Fruit fly (Drosophila melanogaster) whole organism, pupa: ENCODE data around the gene Tspo.

Experiments
- CG10348 ChIP-seq: fragments of 200-800 bp; sonication (Bioruptor generic); IDR thresholded peaks from 2 replicates; pipeline ENCODE4 v1.3.6; 2022; ENCODE audit warnings: missing biosample characterization, missing genetic modification characterization
- CG12605 ChIP-seq: fragments of 200-800 bp; sonication (Bioruptor generic); IDR thresholded peaks from 2 replicates; pipeline ENCODE4 v1.3.6; 2022; ENCODE audit warnings: missing biosample characterization, missing genetic modification characterization
- CG13204 ChIP-seq: fragments of 200-800 bp; sonication (Bioruptor generic); optimal IDR thresholded peaks from 2 replicates; lab custom pipeline; 2018; ENCODE audit warnings: missing biosample characterization, mild to moderate bottlenecking, missing genetic modification characterization, moderate library complexity
- CG14655 ChIP-seq: fragments of 200-800 bp; sonication (Bioruptor generic); optimal IDR thresholded peaks from 3 replicates; lab custom pipeline; 2017; ENCODE audit warnings: mild to moderate bottlenecking, missing biosample characterization, missing genetic modification reagents, missing genetic modification characterization
- CG15710 ChIP-seq: fragments of 200-800 bp; sonication (Bioruptor generic); optimal IDR thresholded peaks from 2 replicates; lab custom pipeline; 2018; ENCODE audit warnings: missing biosample characterization, mild to moderate bottlenecking, missing genetic modification characterization, moderate library complexity
- CG17806 ChIP-seq: fragments of 200-800 bp; sonication (Bioruptor generic); optimal IDR thresholded peaks from 2 replicates; lab custom pipeline; 2018; ENCODE audit warnings: missing biosample characterization, mild to moderate bottlenecking, missing genetic modification characterization, moderate library complexity
- CG32121 ChIP-seq: fragments of 200-800 bp; sonication (Bioruptor generic); IDR thresholded peaks from 2 replicates; pipeline ENCODE4 v1.3.6; 2022; ENCODE audit warnings: missing biosample characterization, missing genetic modification characterization
- CG34367 ChIP-seq: fragments of 200-800 bp; sonication (Bioruptor generic); optimal IDR thresholded peaks from 2 replicates; lab custom pipeline; 2018; ENCODE audit warnings: missing biosample characterization, mild to moderate bottlenecking, missing genetic modification characterization
- CG4496 ChIP-seq: fragments of 200-800 bp; sonication (Bioruptor generic); IDR thresholded peaks from 3 replicates; pipeline ENCODE4 v1.3.6; 2022; ENCODE audit warnings: missing biosample characterization, missing genetic modification characterization
- CG8159 ChIP-seq: fragments of 200-800 bp; sonication (Bioruptor generic); optimal IDR thresholded peaks from 3 replicates; lab custom pipeline; 2018; ENCODE audit warnings: missing biosample characterization, mild to moderate bottlenecking, missing genetic modification characterization, moderate library complexity
- CG8301 ChIP-seq: fragments of 200-800 bp; sonication (Bioruptor generic); optimal IDR thresholded peaks from 2 replicates; lab custom pipeline; 2018; ENCODE audit warnings: missing biosample characterization, mild to moderate bottlenecking, missing genetic modification characterization
- CG9948 ChIP-seq: fragments of 200-800 bp; sonication (Bioruptor generic); optimal IDR thresholded peaks from 2 replicates; lab custom pipeline; 2018; ENCODE audit warnings: missing biosample characterization, mild to moderate bottlenecking, missing genetic modification characterization, moderate library complexity
- D1 ChIP-seq: fragments of 200-800 bp; sonication (Bioruptor generic); optimal IDR thresholded peaks from 2 replicates; lab custom pipeline; 2018; ENCODE audit warnings: missing biosample characterization, mild to moderate bottlenecking, missing genetic modification characterization, moderate library complexity
- EcR ChIP-seq: fragments of 200-800 bp; sonication (Bioruptor generic); optimal IDR thresholded peaks from 3 replicates; lab custom pipeline; 2019; ENCODE audit warnings: missing biosample characterization, missing genetic modification characterization, mild to moderate bottlenecking, moderate library complexity, missing genetic modification reagents
- Ets98B ChIP-seq: fragments of 200-800 bp; sonication (Bioruptor generic); IDR thresholded peaks from 2 replicates; pipeline ENCODE4 v1.3.6; 2022; ENCODE audit warnings: missing biosample characterization, missing genetic modification characterization
- Pif1A ChIP-seq: fragments of 200-800 bp; sonication (Bioruptor generic); optimal IDR thresholded peaks from 3 replicates; lab custom pipeline; 2016; ENCODE audit warnings: missing biosample characterization, missing genetic modification characterization
- Pif1B ChIP-seq: fragments of 200-800 bp; sonication (Bioruptor generic); optimal IDR thresholded peaks from 3 replicates; lab custom pipeline; 2016; ENCODE audit warnings: missing biosample characterization, missing genetic modification characterization
- Snoo ChIP-seq: fragments of 200-800 bp; sonication (Bioruptor generic); optimal IDR thresholded peaks from 3 replicates; lab custom pipeline; 2017; ENCODE audit warnings: missing biosample characterization, mild to moderate bottlenecking, missing genetic modification characterization, inconsistent platforms
- fd96Ca ChIP-seq: fragments of 200-800 bp; sonication (Bioruptor generic); IDR thresholded peaks from 3 replicates; pipeline ENCODE4 v1.3.6; 2022; ENCODE audit warnings: missing biosample characterization, missing genetic modification characterization
- gl ChIP-seq: fragments of 200-800 bp; sonication (Bioruptor generic); optimal IDR thresholded peaks from 2 replicates; lab custom pipeline; 2018; ENCODE audit warnings: missing biosample characterization, mild to moderate bottlenecking, missing genetic modification characterization
- rn ChIP-seq: fragments of 200-800 bp; sonication (Bioruptor generic); IDR thresholded peaks from 2 replicates; pipeline ENCODE4 v1.3.6; 2022; ENCODE audit warnings: missing biosample characterization, missing genetic modification characterization

Gene Tspo

dm6 chr2L:544444-545179 lies 14.8 kb upstream of the Tspo start, which contains the start of the genes Spp and nAChRbeta3:
Gene Spp (minus strand): TSS chr2L:544653.
Gene nAChRbeta3 (plus strand): TSS chr2L:545129.
- TF ChIP-seq CG13204 (no peak), CG4496 (0 out of 3 replicates have a peak, but pooled peaks have one; percentile 8), Ets98B (GFP tag; lab: Robert Waterston, UW) (peak; percentile 17; the same call in 1 of the 2 replicates)

DNA sequence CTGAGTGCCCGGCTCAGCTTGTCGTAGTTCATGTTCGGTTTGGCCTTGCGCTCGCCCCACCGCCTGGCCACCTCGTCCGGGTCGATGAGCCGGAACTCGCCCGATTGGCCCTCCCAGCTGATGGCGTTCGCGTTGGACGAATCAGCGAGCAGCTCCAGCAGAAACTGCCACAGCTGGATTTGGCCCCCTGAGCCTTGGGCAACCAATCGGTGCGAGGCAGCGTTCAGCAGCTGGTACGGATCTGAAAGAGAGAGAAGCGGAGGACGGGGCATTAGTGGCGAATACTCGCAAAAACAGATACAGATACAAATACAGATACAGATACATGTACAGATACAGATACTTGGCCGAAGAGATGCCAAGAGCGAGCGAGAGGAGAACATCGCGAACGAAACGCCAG lies 11.4 kb upstream of the Tspo start:
- TF ChIP-seq CG17806 (no peak), EcR (GFP tag; lab: Kevin White, UChicago) (peak; percentile 26)

DNA sequence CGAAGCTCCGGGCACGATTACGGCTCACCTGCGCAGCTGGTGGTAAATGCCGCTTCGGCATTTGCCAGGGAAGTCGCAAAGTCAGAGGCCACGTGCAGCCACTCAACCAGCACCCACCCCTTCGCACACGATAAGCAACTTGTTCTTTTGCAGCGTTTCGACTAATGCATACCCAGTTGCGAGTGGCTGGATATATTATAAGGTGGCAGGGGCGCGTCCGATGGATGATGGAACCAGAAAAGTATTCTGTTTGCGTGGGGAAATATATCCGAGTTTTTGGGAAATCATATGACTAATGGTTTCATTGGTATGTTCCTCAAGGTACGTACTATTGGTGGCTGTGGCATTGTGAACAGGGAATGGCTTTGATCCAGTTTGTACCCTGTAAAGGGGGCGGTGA lies 9.8 kb upstream of the Tspo start:
- no peak for TF ChIP-seq Ets98B (GFP tag; lab: Robert Waterston, UW)
- no peak for TF ChIP-seq CG14655
- no peak for TF ChIP-seq CG13204
- no peak for TF ChIP-seq Pif1A (GFP tag; lab: Kevin White, UChicago)
- no peak for TF ChIP-seq CG9948
- TF ChIP-seq CG17806, result no peak
- TF ChIP-seq gl (tag; lab: Kevin White, UChicago), result no peak
- TF ChIP-seq fd96Ca (GFP tag; lab: Robert Waterston, UW), result no peak
- no peak for TF ChIP-seq CG12605 (GFP tag; lab: Robert Waterston, UW)
- no peak for TF ChIP-seq CG8301
- no peak for TF ChIP-seq CG4496
- TF ChIP-seq, all 21 proteins: peak for 0

DNA sequence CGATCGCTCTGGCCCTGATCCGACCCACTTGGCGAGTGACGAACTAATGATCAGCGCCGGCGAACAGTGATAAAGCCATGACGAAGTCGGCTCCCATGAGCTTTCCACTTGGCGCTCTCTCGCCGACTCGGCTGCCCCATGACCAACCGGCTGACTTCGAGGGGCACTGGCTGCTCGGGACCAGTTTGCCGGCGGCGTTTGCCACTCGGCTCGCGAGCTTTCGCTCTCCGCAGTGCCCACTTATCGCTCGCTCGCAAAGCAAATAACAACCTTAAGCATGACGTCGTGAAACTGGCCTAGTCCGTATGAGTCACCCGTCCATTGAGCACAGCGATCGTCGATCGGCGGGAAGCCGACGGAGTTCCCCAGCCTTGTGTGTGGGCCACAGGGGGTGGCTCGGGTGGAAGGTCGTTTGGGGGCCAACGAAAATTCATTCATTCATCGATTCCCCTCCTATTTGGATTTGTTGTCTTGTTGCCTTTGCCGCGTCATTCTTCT lies 6.9 kb upstream of the Tspo start, which contains the start of gene Ets21C:
TSS of gene Ets21C (minus strand) at position 492 of the 498 bp plus-strand sequence.
- TF ChIP-seq rn (GFP tag; lab: Robert Waterston, UW) (no peak), CG34367 (tag; lab: Kevin White, UChicago) (no peak), D1 (tag; lab: Kevin White, UChicago) (no peak), Ets98B (GFP tag; lab: Robert Waterston, UW) (peak; percentile 79), CG8159 (tag; lab: Kevin White, UChicago) (peak; percentile 14), CG14655 (no peak), gl (tag; lab: Kevin White, UChicago) (peak; percentile 57), Snoo (tag; lab: Kevin White, UChicago) (peak; percentile 30), EcR (GFP tag; lab: Kevin White, UChicago) (peak; percentile 79), CG32121 (GFP tag; lab: Robert Waterston, UW) (peak; percentile 70), Pif1B (peak; percentile 22), Pif1A (GFP tag; lab: Kevin White, UChicago) (no peak), CG4496 (peak; percentile 79), CG8301 (peak; percentile 13), CG12605 (GFP tag; lab: Robert Waterston, UW) (peak; percentile 69), CG15710 (tag; lab: Kevin White, UChicago) (no peak), CG9948 (no peak), CG10348 (GFP tag; lab: Robert Waterston, UW) (no peak), CG13204 (peak; percentile 81), fd96Ca (GFP tag; lab: Robert Waterston, UW) (peak; percentile 64; the same call in 2 of the 3 replicates), CG17806 (no peak)

- TF ChIP-seq Pif1A (GFP tag; lab: Kevin White, UChicago), result no peak
Measured at dm6 chr2L:559770-560567, 557 bp downstream of the Tspo start, which contains the start of gene rempA. Gene rempA (minus strand): TSS chr2L:560310.

- TF ChIP-seq Ets98B (GFP tag; lab: Robert Waterston, UW) (peak; percentile 32), CG13204 (no peak), Pif1B (no peak), Pif1A (GFP tag; lab: Kevin White, UChicago) (no peak), CG8159 (tag; lab: Kevin White, UChicago) (no peak), CG9948 (no peak), gl (tag; lab: Kevin White, UChicago) (no peak), CG15710 (tag; lab: Kevin White, UChicago) (no peak), CG10348 (GFP tag; lab: Robert Waterston, UW) (no peak), CG12605 (GFP tag; lab: Robert Waterston, UW) (no peak; the same call in 1 of the 2 replicates), rn (GFP tag; lab: Robert Waterston, UW) (no peak), Snoo (tag; lab: Kevin White, UChicago) (no peak), fd96Ca (GFP tag; lab: Robert Waterston, UW) (peak; percentile 67; the same call in 2 of the 3 replicates), CG14655 (no peak), EcR (GFP tag; lab: Kevin White, UChicago) (peak; percentile 75), CG4496 (peak; percentile 31; the same call in 1 of the 3 replicates), CG32121 (GFP tag; lab: Robert Waterston, UW) (peak; percentile 51), CG34367 (tag; lab: Kevin White, UChicago) (no peak), CG17806 (no peak), CG8301 (no peak)
Measured at dm6 chr2L:563314-563713, 3.9 kb downstream of the Tspo start.
